Fruit fly (Drosophila melanogaster): ENCODE data around the gene CG9147.

Gene CG9147

DNA sequence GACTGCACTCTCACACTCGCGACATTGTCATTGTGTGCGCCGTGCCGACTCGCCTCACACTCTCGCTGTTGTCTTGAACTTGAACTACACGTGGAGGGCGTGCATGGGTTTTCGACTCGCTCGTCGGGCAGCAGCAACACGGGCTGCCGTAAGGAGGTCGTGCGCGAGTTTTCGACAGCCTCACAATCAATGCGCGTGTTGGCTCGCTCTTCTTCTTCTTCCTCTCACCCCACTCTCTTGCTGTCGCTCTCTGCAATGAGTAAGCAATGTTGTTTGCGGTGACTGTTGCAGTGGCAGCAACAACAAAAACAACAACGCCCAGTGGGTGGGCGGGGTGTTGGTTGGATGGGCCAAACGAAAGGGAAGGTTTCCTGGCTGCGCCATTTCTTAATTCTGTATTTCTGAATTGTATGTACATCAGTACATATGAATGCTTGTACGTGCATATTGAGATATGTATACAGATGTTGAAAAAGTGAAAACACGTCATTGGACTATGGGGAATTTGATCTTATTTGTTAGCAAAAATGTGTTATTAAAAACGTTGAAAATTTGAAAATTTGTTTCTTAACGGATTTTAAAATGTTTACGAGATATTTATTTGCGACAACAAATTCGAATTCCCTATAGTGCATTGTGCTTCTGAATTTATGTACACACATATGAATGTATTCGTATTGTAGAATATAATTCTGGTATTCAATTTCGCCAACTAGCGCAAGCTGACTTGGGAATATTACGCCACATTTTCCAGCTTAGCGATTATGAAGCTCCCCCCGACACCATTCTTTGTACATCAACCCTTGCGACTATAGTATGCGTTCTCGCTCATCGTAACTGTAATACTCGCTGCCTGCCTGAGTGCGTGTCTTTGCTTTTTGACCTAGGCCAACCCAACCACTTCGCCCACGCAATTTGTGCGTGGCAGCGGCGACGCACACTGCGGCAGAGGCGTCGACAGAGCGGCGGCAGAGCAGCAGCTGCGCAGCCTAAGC lies 22.9 kb downstream of the CG9147 start (continued):
- TF ChIP-seq ems (GFP tag; optimal IDR thresholded peaks at IDR 0.05) (no peak), CG8388 (GFP tag; optimal IDR thresholded peaks at IDR 0.05) (peak; percentile 38), emc (GFP tag; optimal IDR thresholded peaks at IDR 0.05) (no peak), CG13296 (GFP tag; optimal IDR thresholded peaks at IDR 0.05) (peak; percentile 2), HmgD (GFP tag; optimal IDR thresholded peaks at IDR 0.05) (peak; percentile 90), ci (GFP tag; IDR thresholded peaks at IDR 0.05) (peak; percentile 74), CG6254 (GFP tag; optimal IDR thresholded peaks at IDR 0.05) (no peak), CG11504 (tag; optimal IDR thresholded peaks at IDR 0.05) (peak; percentile 29), Hr51 (GFP tag; optimal IDR thresholded peaks at IDR 0.05) (peak in 1 of 2 experiments; percentile 13), btn (GFP tag; optimal IDR thresholded peaks at IDR 0.05) (no peak), her (GFP tag; optimal IDR thresholded peaks at IDR 0.05) (peak; percentile 43), CG10366 (GFP tag; IDR thresholded peaks at IDR 0.05) (no peak), CG18764 (GFP tag; optimal IDR thresholded peaks at IDR 0.05) (no peak), Usf (GFP tag; optimal IDR thresholded peaks at IDR 0.05) (peak; percentile 1), Bteb2 (GFP tag; optimal IDR thresholded peaks at IDR 0.05) (peak; percentile 19), CG9797 (GFP tag; optimal IDR thresholded peaks at IDR 0.05) (no peak), ftz-f1 (GFP tag; optimal IDR thresholded peaks at IDR 0.05) (peak; percentile 99), dpn (GFP tag; optimal IDR thresholded peaks at IDR 0.05) (peak in 1 of 2 experiments; percentile 12), CG2712 (tag; optimal IDR thresholded peaks at IDR 0.05) (peak; percentile 7), Drgx (GFP tag; IDR thresholded peaks at IDR 0.05) (peak; percentile 34; the same call in 1 of the 2 replicates), sd (tag; optimal IDR thresholded peaks at IDR 0.05) (peak; percentile 87), Xrp1 (GFP tag; IDR thresholded peaks at IDR 0.05) (0 out of 2 replicates have a peak, but pooled peaks have one; percentile 5), CG12942 (GFP tag; optimal IDR thresholded peaks at IDR 0.05) (no peak), da (GFP tag; optimal IDR thresholded peaks at IDR 0.05) (peak; percentile 73), nom (GFP tag; optimal IDR thresholded peaks at IDR 0.05) (no peak), unpg (GFP tag; optimal IDR thresholded peaks at IDR 0.05) (peak; percentile 6), CG11247 (GFP tag; IDR thresholded peaks at IDR 0.05) (no peak), CG17829 (tag; optimal IDR thresholded peaks at IDR 0.05) (peak; percentile 27), pnt (GFP tag; optimal IDR thresholded peaks at IDR 0.05) (no peak), slbo (GFP tag; IDR thresholded peaks at IDR 0.05) (peak; percentile 15; the same call in 1 of the 2 replicates), dmrt99B (tag; optimal IDR thresholded peaks at IDR 0.05) (peak; percentile 10), gfzf (GFP tag; optimal IDR thresholded peaks at IDR 0.05) (no peak), CG42726 (GFP tag; IDR thresholded peaks at IDR 0.05; ENCODE audit: partially characterized antibody) (peak; percentile 100), CG33557 (GFP tag; optimal IDR thresholded peaks at IDR 0.05) (peak; percentile 50), CG17359 (tag; optimal IDR thresholded peaks at IDR 0.05) (peak; percentile 30), Lim3 (GFP tag; IDR thresholded peaks at IDR 0.05) (no peak), nmo (GFP tag; optimal IDR thresholded peaks at IDR 0.05) (peak; percentile 12), zen2 (GFP tag; IDR thresholded peaks at IDR 0.05; ENCODE audit: partially characterized antibody) (peak; percentile 67; the same call in 2 of the 3 replicates), z (GFP tag; IDR thresholded peaks at IDR 0.05) (peak; percentile 91), so (GFP tag; IDR thresholded peaks at IDR 0.05) (peak; percentile 52; the same call in 2 of the 3 replicates), Hmx (GFP tag; optimal IDR thresholded peaks at IDR 0.05) (no peak), scrt (GFP tag; optimal IDR thresholded peaks at IDR 0.05) (peak; percentile 64), CG1233 (GFP tag; optimal IDR thresholded peaks at IDR 0.05) (peak; percentile 8), ken (GFP tag; IDR thresholded peaks at IDR 0.05) (peak; percentile 46; the same call in 1 of the 3 replicates), sqz (GFP tag; optimal IDR thresholded peaks at IDR 0.05) (no peak), peb (GFP tag; IDR thresholded peaks at IDR 0.05) (no peak), Meics (GFP tag; optimal IDR thresholded peaks at IDR 0.05) (peak; percentile 49), Sry-δ (GFP tag; optimal IDR thresholded peaks at IDR 0.05) (no peak)

Data from whole organism, embryonic.